Fruit fly (Drosophila melanogaster) whole organism, larva: ENCODE measurements around the gene Lerp.

Experiments
- noc ChIP-seq: fragments of 200-800 bp; sonication (Bioruptor generic); optimal IDR thresholded peaks from 3 replicates; lab custom pipeline; 2019; ENCODE audit warnings: missing biosample characterization, mild to moderate bottlenecking, missing genetic modification characterization, moderate library complexity

The Lerp gene

dm6 chr3R:26846446-26846845 is 16.5 kb downstream of the Lerp start:
- no peak for TF ChIP-seq noc (tag; lab: Kevin White, UChicago)

dm6 chr3R:26831861-26832260 is 31.1 kb downstream of the Lerp start:
- no peak for TF ChIP-seq noc (tag; lab: Kevin White, UChicago)

- TF ChIP-seq noc (tag; lab: Kevin White, UChicago) = no peak
These were observed 41.8 kb downstream of the Lerp start for dm6 chr3R:26821117-26821516.

- no peak for TF ChIP-seq noc (tag; lab: Kevin White, UChicago)
These were observed 58.1 kb downstream of the Lerp start for dm6 chr3R:26804816-26805215.

- TF ChIP-seq noc (tag; lab: Kevin White, UChicago) = no peak
These were observed 59.8 kb downstream of the Lerp start for dm6 chr3R:26803104-26803503.

dm6 chr3R:26801427-26802160 is 61.3 kb downstream of the Lerp start:
- TF ChIP-seq noc (tag; lab: Kevin White, UChicago) = peak; percentile 51

- no peak for TF ChIP-seq noc (tag; lab: Kevin White, UChicago)
These were observed 63.3 kb downstream of the Lerp start for dm6 chr3R:26799535-26800111.

- no peak for TF ChIP-seq noc (tag; lab: Kevin White, UChicago)
These were observed 64.3 kb downstream of the Lerp start, which contains the start of gene Tl for dm6 chr3R:26798469-26799178. TSS of gene Tl (plus strand) at chr3R:26799041.

dm6 chr3R:26797748-26798468 is 65.0 kb downstream of the Lerp start:
- no peak for TF ChIP-seq noc (tag; lab: Kevin White, UChicago)

- no peak for TF ChIP-seq noc (tag; lab: Kevin White, UChicago)
These were observed 66.3 kb downstream of the Lerp start for dm6 chr3R:26796529-26797121.

dm6 chr3R:26795366-26795765 is 67.6 kb downstream of the Lerp start:
- no peak for TF ChIP-seq noc (tag; lab: Kevin White, UChicago)
